Fruit fly (Drosophila melanogaster) whole organism, embryonic: ENCODE results near the gene lilli.

Experiments
- Antp ChIP-seq: fragments of 200-800 bp; sonication (Bioruptor generic); optimal IDR thresholded peaks from 3 replicates; lab custom pipeline; 2016; ENCODE audit warnings: missing biosample characterization, missing genetic modification characterization
- Atf-2 ChIP-seq: fragments of 200-800 bp; sonication (Bioruptor generic); optimal IDR thresholded peaks from 2 replicates; lab custom pipeline; 2016; ENCODE audit warnings: missing biosample characterization, missing genetic modification characterization
- BEAF-32 ChIP-seq: fragments of 200-800 bp; sonication (Bioruptor generic); optimal IDR thresholded peaks from 3 replicates; lab custom pipeline; 2017; ENCODE audit warnings: missing biosample characterization, missing genetic modification characterization, mild to moderate bottlenecking, moderate library complexity, missing genetic modification reagents
- CG10321 ChIP-seq: fragments of 200-800 bp; sonication (Bioruptor generic); IDR thresholded peaks from 2 replicates; pipeline ENCODE4 v1.3.6; 2022; ENCODE audit warnings: missing biosample characterization, missing genetic modification characterization
- CG11085 ChIP-seq: fragments of 200-800 bp; sonication (Bioruptor generic); IDR thresholded peaks from 2 replicates; pipeline ENCODE4 v1.3.6; 2022; ENCODE audit warnings: missing biosample characterization, missing genetic modification characterization
- CG11560 ChIP-seq: fragments of 200-800 bp; sonication (Bioruptor generic); IDR thresholded peaks from 3 replicates; pipeline ENCODE4 v1.3.6; 2022; ENCODE audit warnings: missing biosample characterization, missing genetic modification characterization
- CG11723 ChIP-seq: fragments of 200-800 bp; sonication (Bioruptor generic); optimal IDR thresholded peaks from 2 replicates; lab custom pipeline; 2017; ENCODE audit warnings: missing biosample characterization, mild to moderate bottlenecking, missing genetic modification characterization
- CG12071 ChIP-seq: fragments of 200-800 bp; sonication (Bioruptor generic); optimal IDR thresholded peaks from 3 replicates; lab custom pipeline; 2018; ENCODE audit warnings: missing biosample characterization, mild to moderate bottlenecking, missing genetic modification characterization
- CG12219 ChIP-seq: fragments of 200-800 bp; sonication (Bioruptor generic); optimal IDR thresholded peaks from 3 replicates; lab custom pipeline; 2018; ENCODE audit warnings: missing biosample characterization, mild to moderate bottlenecking, missing genetic modification characterization
- CG13424 ChIP-seq: fragments of 200-800 bp; sonication (Bioruptor generic); optimal IDR thresholded peaks from 2 replicates; lab custom pipeline; 2019; ENCODE audit warnings: missing biosample characterization, mild to moderate bottlenecking, missing genetic modification characterization, moderate library complexity
- CG1647 ChIP-seq: fragments of 200-800 bp; sonication (Bioruptor generic); optimal IDR thresholded peaks from 3 replicates; lab custom pipeline; 2016; ENCODE audit warnings: missing biosample characterization, missing genetic modification characterization
- CG16815 ChIP-seq: fragments of 200-800 bp; sonication (Bioruptor generic); optimal IDR thresholded peaks from 3 replicates; lab custom pipeline; 2017; ENCODE audit warnings: missing biosample characterization, mild to moderate bottlenecking, missing genetic modification characterization
- CG17612 ChIP-seq: fragments of 200-800 bp; sonication (Bioruptor generic); IDR thresholded peaks from 2 replicates; pipeline ENCODE4 v1.3.6; 2022; ENCODE audit warnings: missing biosample characterization, missing genetic modification characterization
- CG1832 ChIP-seq: fragments of 200-800 bp; sonication (Bioruptor generic); optimal IDR thresholded peaks from 2 replicates; lab custom pipeline; 2017; ENCODE audit warnings: missing biosample characterization, mild to moderate bottlenecking, missing genetic modification characterization, inconsistent platforms
- CG2875 ChIP-seq: fragments of 200-800 bp; sonication (Bioruptor generic); optimal IDR thresholded peaks from 2 replicates; lab custom pipeline; 2017; ENCODE audit warnings: missing biosample characterization, mild to moderate bottlenecking, missing genetic modification characterization, missing genetic modification reagents
- CG30403 ChIP-seq: fragments of 200-800 bp; sonication (Bioruptor generic); optimal IDR thresholded peaks from 3 replicates; lab custom pipeline; 2016; ENCODE audit warnings: missing biosample characterization, missing genetic modification characterization
- CG31365 ChIP-seq: fragments of 200-800 bp; sonication (Bioruptor generic); optimal IDR thresholded peaks from 2 replicates; lab custom pipeline; 2018; ENCODE audit warnings: missing biosample characterization, mild to moderate bottlenecking, missing genetic modification characterization
- CG4617 ChIP-seq: fragments of 200-800 bp; sonication (Bioruptor generic); optimal IDR thresholded peaks from 3 replicates; lab custom pipeline; 2016; ENCODE audit warnings: missing biosample characterization, missing genetic modification characterization, borderline replicate concordance
- CG4730 ChIP-seq: fragments of 200-800 bp; sonication (Bioruptor generic); IDR thresholded peaks from 2 replicates; pipeline ENCODE4 v1.3.6; 2022; ENCODE audit warnings: missing biosample characterization, missing genetic modification characterization
- CG6254 ChIP-seq: fragments of 200-800 bp; sonication (Bioruptor generic); optimal IDR thresholded peaks from 3 replicates; lab custom pipeline; 2017; ENCODE audit warnings: mild to moderate bottlenecking, missing biosample characterization, missing genetic modification reagents, missing genetic modification characterization
- CG6765 ChIP-seq: fragments of 200-800 bp; sonication (Bioruptor generic); optimal IDR thresholded peaks from 3 replicates; lab custom pipeline; 2017; ENCODE audit warnings: missing biosample characterization, mild to moderate bottlenecking, missing genetic modification characterization
- CG7357 ChIP-seq: fragments of 200-800 bp; sonication (Bioruptor generic); IDR thresholded peaks from 3 replicates; pipeline ENCODE4 v1.3.6; 2022; ENCODE audit warnings: missing biosample characterization, missing genetic modification characterization
- CG8478 ChIP-seq: fragments of >200 bp; optimal IDR thresholded peaks from 2 replicates; lab custom pipeline; 2018
- CG9727 ChIP-seq: fragments of 200-800 bp; sonication (Bioruptor generic); optimal IDR thresholded peaks from 3 replicates; lab custom pipeline; 2017; ENCODE audit warnings: missing biosample characterization, mild to moderate bottlenecking, missing genetic modification characterization
- CG9797 ChIP-seq: fragments of 200-800 bp; sonication (Bioruptor generic); optimal IDR thresholded peaks from 3 replicates; lab custom pipeline; 2018; ENCODE audit warnings: missing biosample characterization, mild to moderate bottlenecking, missing genetic modification characterization
- Dref ChIP-seq: fragments of 200-800 bp; sonication (Bioruptor generic); IDR thresholded peaks from 2 replicates; pipeline ENCODE4 v1.3.6; 2022; ENCODE audit warnings: missing biosample characterization, missing genetic modification characterization
- Hmr ChIP-seq: fragments of 200-800 bp; sonication (Bioruptor generic); optimal IDR thresholded peaks from 3 replicates; lab custom pipeline; 2017; ENCODE audit warnings: mild to moderate bottlenecking, missing biosample characterization, missing genetic modification reagents, missing genetic modification characterization
- MESR4 ChIP-seq: fragments of 200-800 bp; sonication (Bioruptor generic); optimal IDR thresholded peaks from 2 replicates; lab custom pipeline; 2018; ENCODE audit warnings: missing biosample characterization, mild to moderate bottlenecking, missing genetic modification characterization, moderate library complexity
- Rx ChIP-seq: fragments of 200-800 bp; sonication (Bioruptor generic); IDR thresholded peaks from 2 replicates; pipeline ENCODE4 v1.3.6; 2022; ENCODE audit warnings: missing biosample characterization, missing genetic modification characterization
- Six4 ChIP-seq: fragments of 200-800 bp; sonication (Bioruptor generic); optimal IDR thresholded peaks from 2 replicates; lab custom pipeline; 2016; ENCODE audit warnings: missing biosample characterization, missing genetic modification characterization
- Sry-δ ChIP-seq: fragments of 200-800 bp; sonication (Bioruptor generic); optimal IDR thresholded peaks from 2 replicates; lab custom pipeline; 2016; ENCODE audit warnings: missing biosample characterization, missing genetic modification characterization
- YL-1 ChIP-seq: fragments of 200-800 bp; sonication (Bioruptor generic); optimal IDR thresholded peaks from 3 replicates; lab custom pipeline; 2017; ENCODE audit warnings: missing biosample characterization, mild to moderate bottlenecking, missing genetic modification characterization
- amos ChIP-seq: fragments of 200-800 bp; sonication (Bioruptor generic); IDR thresholded peaks from 2 replicates; pipeline ENCODE4 v1.3.6; 2022; ENCODE audit warnings: missing biosample characterization, missing genetic modification characterization; ENCODE audit not compliant: partially characterized antibody
- btn ChIP-seq: fragments of 200-800 bp; sonication (Bioruptor generic); optimal IDR thresholded peaks from 2 replicates; lab custom pipeline; 2016; ENCODE audit warnings: missing biosample characterization, missing genetic modification characterization
- dm ChIP-seq: fragments of 200-800 bp; sonication (Bioruptor generic); optimal IDR thresholded peaks from 3 replicates; lab custom pipeline; 2016; ENCODE audit warnings: missing biosample characterization, missing genetic modification characterization
- ems ChIP-seq: fragments of 200-800 bp; sonication (Bioruptor generic); optimal IDR thresholded peaks from 3 replicates; lab custom pipeline; 2016; ENCODE audit warnings: missing biosample characterization, missing genetic modification characterization
- eve ChIP-seq, 2 experiments: fragments of >200 bp; optimal IDR thresholded peaks; 2 replicates each; lab custom pipeline; 2017; ENCODE audit warnings: missing biosample characterization in 2 of 2, missing genetic modification characterization in 2 of 2
- fru ChIP-seq: fragments of >200 bp; optimal IDR thresholded peaks from 2 replicates; lab custom pipeline; 2017
- fu2 ChIP-seq: fragments of 200-800 bp; sonication (Bioruptor generic); optimal IDR thresholded peaks from 2 replicates; lab custom pipeline; 2016; ENCODE audit warnings: missing biosample characterization, missing genetic modification characterization
- gcm2 ChIP-seq: fragments of 200-800 bp; sonication (Bioruptor generic); optimal IDR thresholded peaks from 2 replicates; lab custom pipeline; 2016; ENCODE audit warnings: missing biosample characterization, missing genetic modification characterization
- grau ChIP-seq: fragments of 200-800 bp; optimal IDR thresholded peaks from 3 replicates; lab custom pipeline; 2019; ENCODE audit warnings: missing biosample characterization, mild to moderate bottlenecking, missing genetic modification characterization, moderate library complexity
- gsb-n ChIP-seq: fragments of 200-800 bp; sonication (Bioruptor generic); optimal IDR thresholded peaks from 3 replicates; lab custom pipeline; 2018; ENCODE audit warnings: missing biosample characterization, mild to moderate bottlenecking, missing genetic modification characterization
- kah ChIP-seq: fragments of 200-800 bp; sonication (Bioruptor generic); optimal IDR thresholded peaks from 2 replicates; lab custom pipeline; 2018; ENCODE audit warnings: missing biosample characterization, mild to moderate bottlenecking, missing genetic modification characterization
- ken ChIP-seq: fragments of 200-800 bp; sonication (Bioruptor generic); IDR thresholded peaks from 3 replicates; pipeline ENCODE4 v1.3.6; 2022; ENCODE audit warnings: missing biosample characterization, missing genetic modification characterization
- kni ChIP-seq: fragments of 200-800 bp; sonication (Bioruptor generic); optimal IDR thresholded peaks from 3 replicates; lab custom pipeline; 2017; ENCODE audit warnings: mild to moderate bottlenecking, missing biosample characterization, missing genetic modification reagents, missing genetic modification characterization
- lbe ChIP-seq: fragments of 200-800 bp; sonication (Bioruptor generic); optimal IDR thresholded peaks from 2 replicates; lab custom pipeline; 2016; ENCODE audit warnings: missing biosample characterization, mild to moderate bottlenecking, missing genetic modification characterization
- onecut ChIP-seq: fragments of 200-800 bp; sonication (Bioruptor generic); IDR thresholded peaks from 2 replicates; pipeline ENCODE4 v1.3.6; 2022; ENCODE audit warnings: missing biosample characterization, missing genetic modification characterization
- pfk ChIP-seq: fragments of 200-800 bp; sonication (Bioruptor generic); optimal IDR thresholded peaks from 2 replicates; lab custom pipeline; 2018; ENCODE audit warnings: missing biosample characterization, mild to moderate bottlenecking, missing genetic modification characterization, moderate library complexity
- vfl ChIP-seq: fragments of 200-800 bp; sonication (Bioruptor generic); optimal IDR thresholded peaks from 2 replicates; lab custom pipeline; 2016; ENCODE audit warnings: missing biosample characterization, missing genetic modification characterization

Gene lilli

dm6 chr2L:2857862-2858734, 27.6 kb upstream of the lilli start (continued):
- TF ChIP-seq CG4617 (GFP tag; lab: Kevin White, UChicago) (no peak), btn (no peak), CG9797 (GFP tag; lab: Kevin White, UChicago) (no peak), Sry-δ (GFP tag; lab: Kevin White, UChicago) (no peak), CG9727 (peak; percentile 2), CG2875 (GFP tag; lab: Kevin White, UChicago) (no peak), CG11085 (GFP tag; lab: Robert Waterston, UW) (no peak), onecut (GFP tag; lab: Robert Waterston, UW) (peak; percentile 2; the same call in 1 of the 2 replicates), CG10321 (GFP tag; lab: Robert Waterston, UW) (0 out of 2 replicates have a peak, but pooled peaks have one; percentile 16), gcm2 (GFP tag; lab: Kevin White, UChicago) (peak; percentile 2), fu2 (GFP tag; lab: Kevin White, UChicago) (no peak), Hmr (no peak), Atf-2 (GFP tag; lab: Kevin White, UChicago) (no peak), CG13424 (tag; lab: Kevin White, UChicago) (peak; percentile 2), CG1647 (no peak), kah (no peak), grau (tag; lab: Kevin White, UChicago) (peak; percentile 81), CG11560 (tag; lab: Robert Waterston, UW) (no peak), kni (GFP tag; lab: Kevin White, UChicago) (no peak), gsb-n (tag; lab: Kevin White, UChicago) (peak; percentile 75), CG11723 (GFP tag; lab: Kevin White, UChicago) (no peak), lbe (GFP tag; lab: Kevin White, UChicago) (no peak), YL-1 (no peak), amos (no peak), CG6254 (GFP tag; lab: Kevin White, UChicago) (peak; percentile 11), ken (GFP tag; lab: Robert Waterston, UW) (peak; percentile 58; the same call in 1 of the 3 replicates), Dref (GFP tag; lab: Robert Waterston, UW) (no peak), CG30403 (GFP tag; lab: Kevin White, UChicago) (peak; percentile 6), CG1832 (GFP tag; lab: Kevin White, UChicago) (no peak), eve (GFP tag; optimal IDR thresholded peaks at IDR 0.05; lab: Kevin White, UChicago) (peak in 1 of 2 experiments; percentile 22)
- TF ChIP-seq, all 482 proteins: peak for 113

- no peak for TF ChIP-seq Antp (GFP tag; lab: Kevin White, UChicago)
- no peak for TF ChIP-seq fru (lab: Kevin White, UChicago)
- TF ChIP-seq CG12219 (GFP tag; lab: Kevin White, UChicago) = peak; percentile 4
- no peak for TF ChIP-seq Six4 (GFP tag; lab: Kevin White, UChicago)
- no peak for TF ChIP-seq BEAF-32 (GFP tag; lab: Kevin White, UChicago)
- no peak for TF ChIP-seq CG6765 (GFP tag; lab: Kevin White, UChicago)
- TF ChIP-seq pfk (GFP tag; lab: Kevin White, UChicago) = peak; percentile 22
- TF ChIP-seq CG8478 (lab: Kevin White, UChicago) = no peak
- TF ChIP-seq CG16815 (GFP tag; lab: Kevin White, UChicago) = no peak
- no peak for TF ChIP-seq CG4730 (GFP tag; lab: Robert Waterston, UW)
- TF ChIP-seq CG7357 (GFP tag; lab: Robert Waterston, UW) = no peak
- no peak for TF ChIP-seq dm
- no peak for TF ChIP-seq MESR4 (GFP tag; lab: Kevin White, UChicago)
- TF ChIP-seq ems (GFP tag; lab: Kevin White, UChicago) = no peak
- peak; percentile 96 for TF ChIP-seq kni (GFP tag; lab: Kevin White, UChicago)
- no peak for TF ChIP-seq vfl (GFP tag; lab: Kevin White, UChicago)
- peak; percentile 30 for TF ChIP-seq CG31365
- TF ChIP-seq CG17612 (GFP tag; lab: Robert Waterston, UW) = no peak
- no peak for TF ChIP-seq Rx (GFP tag; lab: Robert Waterston, UW)
- TF ChIP-seq CG12071 (GFP tag; lab: Kevin White, UChicago) = peak; percentile 50
Observed at dm6 chr2L:2861140-2861884, 24.4 kb upstream of the lilli start.
